Worm (Caenorhabditis elegans) whole organism, L1 larva: ENCODE measurements around the gene wht-3.

Experiments used
- blmp-1 ChIP-seq: fragments of 150-350 bp; optimal IDR thresholded peaks from 2 replicates; lab custom pipeline; 2014; ENCODE audit warnings: missing biosample characterization, missing genetic modification characterization
- ceh-82 ChIP-seq, 3 experiments: fragments of 150-350 bp in 1 of 3; sonication (generic microtip) in 2 of 3; optimal IDR thresholded peaks; 2 replicates each; lab custom pipeline; 2014 to 2017; ENCODE audit warnings: missing biosample characterization in 3 of 3, missing genetic modification characterization in 3 of 3
- egl-27 ChIP-seq, 2 experiments: fragments of 150-350 bp in 1 of 2; sonication (generic microtip); optimal IDR thresholded peaks; 3 replicates each; lab custom pipeline; 2017 to 2018; ENCODE audit warnings: missing biosample characterization in 2 of 2, missing genetic modification characterization in 2 of 2, missing genetic modification reagents in 2 of 2
- ets-5 ChIP-seq: fragments of 200-800 bp; sonication (Bioruptor generic); IDR thresholded peaks from 2 replicates; pipeline ENCODE4 v1.3.6; 2022; ENCODE audit warnings: missing genetic modification characterization, missing compliant biosample characterization
- nhr-11 ChIP-seq: fragments of 150-350 bp; optimal IDR thresholded peaks from 2 replicates; lab custom pipeline; 2014; ENCODE audit warnings: missing biosample characterization, missing genetic modification characterization
- nhr-12 ChIP-seq: sonication (generic microtip); optimal IDR thresholded peaks from 2 replicates; lab custom pipeline; 2017; ENCODE audit warnings: missing biosample characterization, missing genetic modification characterization
- unc-130 ChIP-seq: fragments of 150-350 bp; optimal IDR thresholded peaks from 2 replicates; lab custom pipeline; 2017; ENCODE audit warnings: missing biosample characterization, missing genetic modification characterization, inconsistent platforms

ce11 chrIII:4106611-4107010 lies 44.8 kb downstream of the wht-3 start:
- TF ChIP-seq nhr-12 (tag; lab: Kevin White, UChicago) = no peak
- no peak for TF ChIP-seq ets-5
- no peak for TF ChIP-seq unc-130 (tag; lab: Kevin White, UChicago)
- no peak for TF ChIP-seq nhr-11
- no peak for TF ChIP-seq blmp-1 (tag; lab: Kevin White, UChicago)
- no peak for TF ChIP-seq ceh-82 (tag; optimal IDR thresholded peaks at IDR 0.05; lab: Kevin White, UChicago)
- no peak for TF ChIP-seq egl-27 (tag; optimal IDR thresholded peaks at IDR 0.05; lab: Kevin White, UChicago)
